Worm (Caenorhabditis elegans): ENCODE data around the gene set-16.

DNA sequence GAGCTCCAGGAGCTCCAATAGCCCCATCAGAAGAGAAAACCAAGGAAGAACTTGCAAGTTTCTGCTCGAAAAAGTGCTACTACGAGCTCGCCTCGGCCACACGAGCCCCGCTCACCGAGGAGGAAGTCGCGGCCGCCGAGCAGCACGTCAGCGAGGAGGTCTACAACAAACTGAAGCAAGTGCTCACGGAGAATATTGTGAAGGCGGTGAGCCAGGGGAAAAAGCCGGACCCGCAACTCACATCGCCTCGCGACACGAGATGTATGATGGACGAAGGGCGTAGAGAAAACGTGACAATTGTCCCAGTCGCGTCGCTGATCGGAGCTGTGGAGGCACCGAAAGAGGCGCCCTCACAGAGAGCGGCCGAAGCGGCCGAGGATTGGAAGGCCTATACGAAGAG lies 9.0 kb downstream of the set-16 start:
- TF ChIP-seq fkh-2 (tag; optimal IDR thresholded peaks at IDR 0.05) = no peak
- TF ChIP-seq elt-3 (tag; optimal IDR thresholded peaks at IDR 0.05) = no peak
